Worm (Caenorhabditis elegans): ENCODE measurements around the gene cyp-37A1.
A peak's percentile ranks its signal among the peaks of the same experiment; 100 is the strongest.

cyp-37A1 gene

ce11 chrII:13986061-13986460 lies 30.7 kb downstream of the cyp-37A1 start:
- peak; percentile 62 for TF ChIP-seq Y22D7AL.16 (tag; optimal IDR thresholded peaks at IDR 0.05)
- peak; percentile 67 for TF ChIP-seq che-1 (tag; optimal IDR thresholded peaks at IDR 0.05)
- TF ChIP-seq C38D4.7 (GFP tag; optimal IDR thresholded peaks at IDR 0.05), result peak; percentile 33
- TF ChIP-seq pat-9 (tag; optimal IDR thresholded peaks at IDR 0.05), result peak; percentile 51
- TF ChIP-seq lin-11 (tag; optimal IDR thresholded peaks at IDR 0.05), result peak; percentile 23

- no peak for TF ChIP-seq ttx-3 (tag; optimal IDR thresholded peaks at IDR 0.05)
- no peak for TF ChIP-seq nfya-1 (tag; optimal IDR thresholded peaks at IDR 0.05)
- TF ChIP-seq unc-42 (tag; optimal IDR thresholded peaks at IDR 0.05), result no peak
- TF ChIP-seq ceh-6 (GFP tag; optimal IDR thresholded peaks at IDR 0.05), result no peak
- TF ChIP-seq ceh-18 (tag; optimal IDR thresholded peaks at IDR 0.05), result no peak
- no peak for TF ChIP-seq unc-86 (tag; optimal IDR thresholded peaks at IDR 0.05)
Measured at ce11 chrII:13984551-13984950, 32.2 kb downstream of the cyp-37A1 start, which contains the start of gene sre-47. Gene sre-47 (minus strand): TSS chrII:13984651.

- TF ChIP-seq pros-1 (tag; optimal IDR thresholded peaks at IDR 0.05) (no peak), elt-2 (tag; optimal IDR thresholded peaks at IDR 0.05) (peak; percentile 56)
Measured at ce11 chrII:13982923-13983322, 33.8 kb downstream of the cyp-37A1 start, which contains the start of the genes Y39G8B.13 and Y39G8B.10. Gene Y39G8B.13 (minus strand): TSS chrII:13983047. Gene Y39G8B.10 (minus strand): TSS chrII:13983115.

ce11 chrII:13982247-13982646 lies 34.5 kb downstream of the cyp-37A1 start:
- no peak for TF ChIP-seq zip-5 (tag; optimal IDR thresholded peaks at IDR 0.05)
- TF ChIP-seq ttx-3 (tag; optimal IDR thresholded peaks at IDR 0.05), result no peak
- no peak for TF ChIP-seq ceh-14 (tag; optimal IDR thresholded peaks at IDR 0.05)
- TF ChIP-seq unc-55 (GFP tag; optimal IDR thresholded peaks at IDR 0.05), result no peak
- no peak for TF ChIP-seq hlh-6 (tag; optimal IDR thresholded peaks at IDR 0.05)
- no peak for TF ChIP-seq dmd-4 (tag; optimal IDR thresholded peaks at IDR 0.05; ENCODE audit: borderline replicate concordance)
- TF ChIP-seq ets-4 (tag; optimal IDR thresholded peaks at IDR 0.05), result no peak
- no peak for TF ChIP-seq ceh-22 (tag; optimal IDR thresholded peaks at IDR 0.05)
- no peak for TF ChIP-seq tbx-7 (tag; optimal IDR thresholded peaks at IDR 0.05)
- TF ChIP-seq elt-2 (tag; optimal IDR thresholded peaks at IDR 0.05), result no peak
- TF ChIP-seq sdc-2 (tag; optimal IDR thresholded peaks at IDR 0.05), result no peak
- TF ChIP-seq K09A11.1 (tag; optimal IDR thresholded peaks at IDR 0.05; ENCODE audit: insufficient read depth), result no peak
- no peak for TF ChIP-seq gmeb-2 (tag; optimal IDR thresholded peaks at IDR 0.05)
- TF ChIP-seq ahr-1 (tag; optimal IDR thresholded peaks at IDR 0.05), result no peak
- no peak for TF ChIP-seq ceh-19 (GFP tag; optimal IDR thresholded peaks at IDR 0.05)
- no peak for TF ChIP-seq hlh-13 (GFP tag; optimal IDR thresholded peaks at IDR 0.05)
- no peak for TF ChIP-seq ceh-18 (tag; optimal IDR thresholded peaks at IDR 0.05)
- TF ChIP-seq ceh-30 (tag; optimal IDR thresholded peaks at IDR 0.05), result no peak
- no peak for TF ChIP-seq Y22D7AL.16 (tag; optimal IDR thresholded peaks at IDR 0.05)
- no peak for TF ChIP-seq sox-4 (tag; optimal IDR thresholded peaks at IDR 0.05)

ce11 chrII:13981819-13982218 lies 34.9 kb downstream of the cyp-37A1 start:
- TF ChIP-seq Y22D7AL.16 (tag; optimal IDR thresholded peaks at IDR 0.05), result no peak
- TF ChIP-seq K09A11.1 (tag; optimal IDR thresholded peaks at IDR 0.05; ENCODE audit: insufficient read depth), result no peak
- no peak for TF ChIP-seq gmeb-2 (tag; optimal IDR thresholded peaks at IDR 0.05)
- no peak for TF ChIP-seq ceh-18 (tag; optimal IDR thresholded peaks at IDR 0.05)
- no peak for TF ChIP-seq ets-4 (tag; optimal IDR thresholded peaks at IDR 0.05)
- no peak for TF ChIP-seq unc-55 (GFP tag; optimal IDR thresholded peaks at IDR 0.05)
- no peak for TF ChIP-seq pros-1 (tag; optimal IDR thresholded peaks at IDR 0.05)
- no peak for TF ChIP-seq ceh-6 (GFP tag; optimal IDR thresholded peaks at IDR 0.05)
- no peak for TF ChIP-seq elt-4 (tag; optimal IDR thresholded peaks at IDR 0.05)
- no peak for TF ChIP-seq C38D4.7 (GFP tag; optimal IDR thresholded peaks at IDR 0.05)
- TF ChIP-seq che-1 (tag; optimal IDR thresholded peaks at IDR 0.05), result no peak
- no peak for TF ChIP-seq ama-1 (optimal IDR thresholded peaks at IDR 0.05)
- no peak for TF ChIP-seq hlh-6 (tag; optimal IDR thresholded peaks at IDR 0.05)
- TF ChIP-seq C08G9.2 (tag; optimal IDR thresholded peaks at IDR 0.05), result no peak
- TF ChIP-seq odd-2 (tag; optimal IDR thresholded peaks at IDR 0.05), result no peak
- no peak for TF ChIP-seq dmd-4 (tag; optimal IDR thresholded peaks at IDR 0.05; ENCODE audit: borderline replicate concordance)
- TF ChIP-seq unc-3 (GFP tag; conservative IDR thresholded peaks at IDR 0.05), result no peak
- TF ChIP-seq unc-3 (tag; optimal IDR thresholded peaks at IDR 0.05), result no peak
- TF ChIP-seq K02D7.2 (tag; optimal IDR thresholded peaks at IDR 0.05), result no peak

All from whole organism, late embryonic.